Fruit fly (Drosophila melanogaster) whole organism, wandering third instar larva: ENCODE results near the gene PH4alphaMP.

Experiments used
- Abd-B ChIP-seq: fragments of >200 bp; optimal IDR thresholded peaks from 2 replicates; lab custom pipeline; 2017; ENCODE audit warnings: missing biosample characterization, missing genetic modification characterization
- CG32264 ChIP-seq: fragments of 200-800 bp; sonication (Bioruptor generic); optimal IDR thresholded peaks from 2 replicates; lab custom pipeline; 2016; ENCODE audit warnings: missing biosample characterization, missing genetic modification characterization
- CG9705 ChIP-seq: fragments of 200-800 bp; sonication (Bioruptor generic); optimal IDR thresholded peaks from 2 replicates; lab custom pipeline; 2018; ENCODE audit warnings: missing biosample characterization, mild to moderate bottlenecking, missing genetic modification characterization
- CrebA ChIP-seq: fragments of 200-800 bp; sonication (Bioruptor generic); optimal IDR thresholded peaks from 2 replicates; lab custom pipeline; 2016; ENCODE audit warnings: missing biosample characterization, mild to moderate bottlenecking, missing genetic modification characterization, borderline replicate concordance
- Dfd ChIP-seq: fragments of >200 bp; optimal IDR thresholded peaks from 2 replicates; lab custom pipeline; 2017; ENCODE audit warnings: missing biosample characterization, missing genetic modification characterization
- Dif ChIP-seq: fragments of 200-275, 200-300 bp; sonication (Bioruptor generic); optimal IDR thresholded peaks from 2 replicates; lab custom pipeline; 2018; ENCODE audit warnings: missing biosample characterization, missing genetic modification characterization; ENCODE audit not compliant: partially characterized antibody
- GATAd ChIP-seq: sonication (Bioruptor generic); optimal IDR thresholded peaks from 2 replicates; lab custom pipeline; 2016; ENCODE audit warnings: missing biosample characterization, missing genetic modification characterization
- HLH106 ChIP-seq: fragments of 200-800 bp; optimal IDR thresholded peaks from 3 replicates; lab custom pipeline; 2019; ENCODE audit warnings: missing biosample characterization, mild to moderate bottlenecking, missing genetic modification characterization, moderate library complexity
- Hnf4 ChIP-seq: fragments of 200-800 bp; sonication (Bioruptor generic); optimal IDR thresholded peaks from 2 replicates; lab custom pipeline; 2016; ENCODE audit warnings: missing biosample characterization, mild to moderate bottlenecking, missing genetic modification characterization
- Hr78 ChIP-seq: fragments of >200 bp; optimal IDR thresholded peaks from 2 replicates; lab custom pipeline; 2017; ENCODE audit warnings: missing biosample characterization, missing genetic modification characterization
- Hr83 ChIP-seq: fragments of 200-300 bp; sonication (Bioruptor generic); optimal IDR thresholded peaks from 2 replicates; lab custom pipeline; 2016; ENCODE audit warnings: missing biosample characterization, mild to moderate bottlenecking, missing genetic modification characterization, moderate library complexity; ENCODE audit not compliant: poor library complexity, severe bottlenecking
- Jra ChIP-seq: sonication (Bioruptor generic); optimal IDR thresholded peaks from 2 replicates; lab custom pipeline; 2016; ENCODE audit warnings: missing biosample characterization, missing genetic modification characterization
- Mio ChIP-seq: sonication (Bioruptor generic); optimal IDR thresholded peaks from 2 replicates; lab custom pipeline; 2016; ENCODE audit warnings: missing biosample characterization, missing genetic modification characterization
- Myc ChIP-seq: fragments of >200 bp; optimal IDR thresholded peaks from 2 replicates; lab custom pipeline; 2017
- N ChIP-seq: fragments of >200 bp; optimal IDR thresholded peaks from 2 replicates; lab custom pipeline; 2018; ENCODE audit warnings: missing biosample characterization, missing external identifiers, missing genetic modification characterization
- OdsH ChIP-seq: fragments of 200-800 bp; sonication (Bioruptor generic); optimal IDR thresholded peaks from 2 replicates; lab custom pipeline; 2016; ENCODE audit warnings: missing biosample characterization, mild to moderate bottlenecking, missing genetic modification characterization
- Rel ChIP-seq, 2 experiments: fragments of 200-800 bp; sonication (Bioruptor generic) in 1 of 2; optimal IDR thresholded peaks; 2 replicates in 1 of 2; 3 replicates in 1 of 2; lab custom pipeline; 2016 to 2019; ENCODE audit warnings: mild to moderate bottlenecking in 2 of 2, missing biosample characterization in 2 of 2, missing genetic modification characterization in 2 of 2, moderate library complexity in 1 of 2
- Sp1 ChIP-seq: fragments of 200-800 bp; sonication (Bioruptor generic); optimal IDR thresholded peaks from 3 replicates; lab custom pipeline; 2019; ENCODE audit warnings: missing biosample characterization, mild to moderate bottlenecking, missing genetic modification characterization, moderate library complexity
- Vsx2 ChIP-seq: fragments of 200-300, 225-300 bp; sonication (Bioruptor generic); optimal IDR thresholded peaks from 2 replicates; lab custom pipeline; 2018; ENCODE audit warnings: missing biosample characterization, missing genetic modification characterization; ENCODE audit not compliant: partially characterized antibody
- br ChIP-seq: fragments of 200-800 bp; sonication (Bioruptor generic); optimal IDR thresholded peaks from 2 replicates; lab custom pipeline; 2016; ENCODE audit warnings: missing biosample characterization, missing genetic modification characterization
- brk ChIP-seq: fragments of 200-800 bp; sonication (Bioruptor generic); optimal IDR thresholded peaks from 2 replicates; lab custom pipeline; 2016; ENCODE audit warnings: missing biosample characterization, mild to moderate bottlenecking, missing genetic modification characterization
- dl ChIP-seq, 2 experiments: fragments of 175-275, 200-275 bp in 1 of 2; fragments of 200-275 bp in 1 of 2; sonication (Bioruptor generic); optimal IDR thresholded peaks; lab custom pipeline; 2018; ENCODE audit warnings: mild to moderate bottlenecking in 2 of 2, missing biosample characterization in 2 of 2, missing genetic modification characterization in 2 of 2, moderate library complexity in 2 of 2; ENCODE audit not compliant: partially characterized antibody in 2 of 2, insufficient read depth in 1 of 2
- dmrt93B ChIP-seq: fragments of 200-800 bp; sonication (Bioruptor generic); optimal IDR thresholded peaks from 2 replicates; lab custom pipeline; 2018; ENCODE audit warnings: missing biosample characterization, mild to moderate bottlenecking, missing genetic modification characterization
- dsf ChIP-seq: sonication (Bioruptor generic); optimal IDR thresholded peaks from 2 replicates; lab custom pipeline; 2016; ENCODE audit warnings: missing biosample characterization, missing genetic modification characterization, borderline replicate concordance
- ey ChIP-seq: fragments of 200-800 bp; sonication (Bioruptor generic); optimal IDR thresholded peaks from 2 replicates; lab custom pipeline; 2016; ENCODE audit warnings: missing biosample characterization, missing genetic modification characterization
- foxo ChIP-seq, 2 experiments: fragments of 200-800 bp; sonication (Bioruptor generic); optimal IDR thresholded peaks; 2 replicates in 1 of 2; 3 replicates in 1 of 2; lab custom pipeline; 2016 to 2017; ENCODE audit warnings: missing biosample characterization in 2 of 2, missing genetic modification characterization in 2 of 2
- fru ChIP-seq: fragments of 200-800 bp; sonication (Bioruptor generic); optimal IDR thresholded peaks from 3 replicates; lab custom pipeline; 2016; ENCODE audit warnings: missing biosample characterization, mild to moderate bottlenecking, missing genetic modification characterization
- h ChIP-seq: fragments of 200-800 bp; sonication (Bioruptor generic); optimal IDR thresholded peaks from 3 replicates; lab custom pipeline; 2016; ENCODE audit warnings: missing biosample characterization, mild to moderate bottlenecking, missing genetic modification characterization
- jim ChIP-seq: fragments of 175-275, 200-325 bp; sonication (Bioruptor generic); optimal IDR thresholded peaks from 2 replicates; lab custom pipeline; 2016; ENCODE audit warnings: missing biosample characterization, mild to moderate bottlenecking, missing genetic modification characterization
- lola ChIP-seq: fragments of >200 bp; optimal IDR thresholded peaks from 2 replicates; lab custom pipeline; 2017; ENCODE audit warnings: missing biosample characterization, missing genetic modification characterization
- pan ChIP-seq: fragments of >200 bp; optimal IDR thresholded peaks from 2 replicates; lab custom pipeline; 2017
- psq ChIP-seq: fragments of 200-800 bp; sonication (Bioruptor generic); optimal IDR thresholded peaks from 3 replicates; lab custom pipeline; 2017; ENCODE audit warnings: missing biosample characterization, mild to moderate bottlenecking, missing genetic modification characterization, moderate library complexity
- rgr ChIP-seq: fragments of 200-800 bp; sonication (Bioruptor generic); optimal IDR thresholded peaks from 3 replicates; lab custom pipeline; 2016; ENCODE audit warnings: missing biosample characterization, mild to moderate bottlenecking, missing genetic modification characterization
- sage ChIP-seq: fragments of 200-800 bp; sonication (Bioruptor generic); optimal IDR thresholded peaks from 2 replicates; lab custom pipeline; 2016; ENCODE audit warnings: missing biosample characterization, mild to moderate bottlenecking, missing genetic modification characterization
- sv ChIP-seq: fragments of 200-800 bp; sonication (Bioruptor generic); optimal IDR thresholded peaks from 3 replicates; lab custom pipeline; 2016; ENCODE audit warnings: missing biosample characterization, missing genetic modification characterization
- tai ChIP-seq: sonication (Bioruptor generic); optimal IDR thresholded peaks from 2 replicates; lab custom pipeline; 2016; ENCODE audit warnings: missing biosample characterization, missing genetic modification characterization
- usp ChIP-seq: fragments of >200 bp; optimal IDR thresholded peaks from 2 replicates; lab custom pipeline; 2017; ENCODE audit warnings: missing biosample characterization, missing genetic modification characterization
- woc ChIP-seq: sonication (Bioruptor generic); optimal IDR thresholded peaks from 2 replicates; lab custom pipeline; 2016; ENCODE audit warnings: missing biosample characterization, mild to moderate bottlenecking, missing genetic modification characterization

PH4alphaMP gene

DNA sequence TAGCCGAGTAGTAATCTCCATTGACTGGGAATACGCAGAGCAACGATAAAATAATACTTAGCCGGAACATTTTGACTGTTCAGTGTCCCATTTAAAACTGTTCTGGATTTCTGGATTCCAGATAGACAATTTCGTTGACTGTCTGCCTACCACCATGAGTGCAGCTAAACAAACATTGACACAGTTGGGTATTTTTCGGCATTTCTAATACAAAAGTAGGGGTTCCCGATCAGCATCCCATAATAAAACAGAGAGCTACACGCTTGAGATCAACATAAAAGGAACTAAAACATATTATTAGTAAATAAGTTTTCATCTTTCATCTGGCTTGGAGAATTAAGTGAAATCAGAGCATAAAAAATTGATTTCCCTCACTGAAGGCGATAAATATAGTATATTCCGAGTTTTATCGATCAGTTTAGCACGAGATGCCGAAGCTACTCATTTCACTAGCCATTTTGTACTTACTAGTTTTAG lies 9.6 kb upstream of the PH4alphaMP start, which contains the start of the genes PH4alphaSG1 and CG15539:
Gene PH4alphaSG1 (minus strand): TSS at position 101 of the 477 bp plus-strand sequence.
Gene CG15539 (plus strand): TSS at position 427 of the 477 bp plus-strand sequence.
- no peak for TF ChIP-seq jim (GFP tag; lab: Kevin White, UChicago)
- TF ChIP-seq Dif (GFP tag; lab: Kevin White, UChicago): no peak

DNA sequence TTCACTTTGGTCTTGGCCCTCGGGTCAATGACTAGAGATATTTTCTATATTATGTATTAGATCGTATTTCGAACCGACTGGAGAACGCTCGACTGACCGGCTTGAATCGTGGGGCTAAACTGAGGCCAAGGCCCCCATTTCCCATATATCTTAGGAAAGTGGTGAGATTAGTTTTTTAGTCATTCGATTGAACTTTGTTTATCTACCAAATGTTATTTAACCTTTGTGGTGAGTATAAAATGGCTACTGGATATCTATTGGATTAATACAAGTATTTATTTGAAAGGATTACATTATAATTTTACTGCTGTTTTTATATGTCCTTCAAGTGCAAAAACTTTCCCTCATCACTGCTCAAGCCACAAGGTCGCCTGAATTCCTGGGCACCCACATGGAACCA lies 7.5 kb upstream of the PH4alphaMP start, which contains the start of gene CG31371:
Gene CG31371 (minus strand): TSS at position 101 of the 400 bp plus-strand sequence.
- TF ChIP-seq sv (GFP tag; lab: Kevin White, UChicago): no peak
- no peak for TF ChIP-seq CrebA (GFP tag; lab: Kevin White, UChicago)
- TF ChIP-seq Dif (GFP tag; lab: Kevin White, UChicago): no peak
- TF ChIP-seq Vsx2: no peak
- no peak for TF ChIP-seq Jra (GFP tag; lab: Kevin White, UChicago)
- no peak for TF ChIP-seq Dfd (GFP tag; lab: Kevin White, UChicago)
- no peak for TF ChIP-seq Abd-B (GFP tag; lab: Kevin White, UChicago)
- TF ChIP-seq ey (GFP tag; lab: Kevin White, UChicago): no peak
- TF ChIP-seq br (GFP tag; lab: Kevin White, UChicago): no peak
- TF ChIP-seq, all 38 proteins: peak for 0

DNA sequence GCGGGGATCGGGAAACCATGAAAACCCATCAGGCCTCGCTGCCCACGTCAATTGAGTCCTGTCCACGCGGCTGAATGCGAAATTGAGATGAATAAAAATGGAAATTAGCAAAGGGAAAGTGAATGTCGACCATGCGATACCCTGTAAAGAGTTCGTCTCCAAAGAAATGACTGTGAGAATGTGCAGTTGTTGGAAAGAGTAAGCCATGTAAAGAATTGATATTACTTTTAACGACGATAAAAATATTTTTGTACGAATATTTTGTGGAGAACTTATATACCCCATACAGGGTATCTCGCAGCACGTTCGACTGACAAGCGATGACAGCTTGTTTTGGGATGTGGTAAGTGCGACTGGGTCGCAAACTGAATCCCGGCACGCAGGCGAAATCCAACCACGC lies 5.2 kb upstream of the PH4alphaMP start:
- TF ChIP-seq psq: no peak
- peak; percentile 35 for TF ChIP-seq OdsH
- TF ChIP-seq lola (GFP tag; lab: Kevin White, UChicago): no peak
- TF ChIP-seq N (GFP tag; lab: Kevin White, UChicago): no peak
- TF ChIP-seq Jra (GFP tag; lab: Kevin White, UChicago): no peak
- TF ChIP-seq Dif (GFP tag; lab: Kevin White, UChicago): no peak
- TF ChIP-seq HLH106 (tag; lab: Kevin White, UChicago): peak; percentile 55
- peak; percentile 4 for TF ChIP-seq sv (GFP tag; lab: Kevin White, UChicago)
- no peak for TF ChIP-seq dsf
- peak; percentile 66 for TF ChIP-seq br (GFP tag; lab: Kevin White, UChicago)
- no peak for TF ChIP-seq tai (GFP tag; lab: Kevin White, UChicago)
- TF ChIP-seq dmrt93B (GFP tag; lab: Kevin White, UChicago): peak; percentile 15
- TF ChIP-seq GATAd (GFP tag; lab: Kevin White, UChicago): no peak
- peak; percentile 18 for TF ChIP-seq woc (GFP tag; lab: Kevin White, UChicago)
- TF ChIP-seq Hr78 (GFP tag; lab: Kevin White, UChicago): no peak
- peak; percentile 50 for TF ChIP-seq fru (GFP tag; lab: Kevin White, UChicago)
- no peak for TF ChIP-seq Dfd (GFP tag; lab: Kevin White, UChicago)
- TF ChIP-seq pan: peak; percentile 18
- no peak for TF ChIP-seq usp (GFP tag; lab: Kevin White, UChicago)
- no peak for TF ChIP-seq CG9705 (GFP tag; lab: Kevin White, UChicago)
- no peak for TF ChIP-seq CrebA (GFP tag; lab: Kevin White, UChicago)
- no peak for TF ChIP-seq Hr83
- no peak for TF ChIP-seq Mio (GFP tag; lab: Kevin White, UChicago)
- TF ChIP-seq sage (GFP tag; lab: Kevin White, UChicago): no peak
- TF ChIP-seq foxo (GFP tag; optimal IDR thresholded peaks at IDR 0.05; lab: Kevin White, UChicago): peak in 1 of 2 experiments; percentile 67
- TF ChIP-seq Hnf4 (GFP tag; lab: Kevin White, UChicago): no peak
- no peak for TF ChIP-seq Myc (lab: Kevin White, UChicago)
- TF ChIP-seq jim (GFP tag; lab: Kevin White, UChicago): no peak
- TF ChIP-seq brk (GFP tag; lab: Kevin White, UChicago): no peak
- no peak for TF ChIP-seq Rel (GFP tag; optimal IDR thresholded peaks at IDR 0.05; lab: Kevin White, UChicago)
- no peak for TF ChIP-seq Rel (tag; optimal IDR thresholded peaks at IDR 0.05; lab: Kevin White, UChicago)
- TF ChIP-seq ey (GFP tag; lab: Kevin White, UChicago): peak; percentile 53
- peak; percentile 60 for TF ChIP-seq rgr
- no peak for TF ChIP-seq Abd-B (GFP tag; lab: Kevin White, UChicago)
- peak; percentile 69 for TF ChIP-seq h (GFP tag; lab: Kevin White, UChicago)
- TF ChIP-seq CG32264: no peak
- TF ChIP-seq Vsx2: no peak
- TF ChIP-seq dl (GFP tag; optimal IDR thresholded peaks at IDR 0.05; lab: Kevin White, UChicago; ENCODE audit: insufficient read depth in 1 of 2, partially characterized antibody in 2 of 2): no peak
- no peak for TF ChIP-seq Sp1 (GFP tag; lab: Kevin White, UChicago)
